Fruit fly (Drosophila melanogaster): Measurements from ENCODE around the gene CG3108.

Gene CG3108

DNA sequence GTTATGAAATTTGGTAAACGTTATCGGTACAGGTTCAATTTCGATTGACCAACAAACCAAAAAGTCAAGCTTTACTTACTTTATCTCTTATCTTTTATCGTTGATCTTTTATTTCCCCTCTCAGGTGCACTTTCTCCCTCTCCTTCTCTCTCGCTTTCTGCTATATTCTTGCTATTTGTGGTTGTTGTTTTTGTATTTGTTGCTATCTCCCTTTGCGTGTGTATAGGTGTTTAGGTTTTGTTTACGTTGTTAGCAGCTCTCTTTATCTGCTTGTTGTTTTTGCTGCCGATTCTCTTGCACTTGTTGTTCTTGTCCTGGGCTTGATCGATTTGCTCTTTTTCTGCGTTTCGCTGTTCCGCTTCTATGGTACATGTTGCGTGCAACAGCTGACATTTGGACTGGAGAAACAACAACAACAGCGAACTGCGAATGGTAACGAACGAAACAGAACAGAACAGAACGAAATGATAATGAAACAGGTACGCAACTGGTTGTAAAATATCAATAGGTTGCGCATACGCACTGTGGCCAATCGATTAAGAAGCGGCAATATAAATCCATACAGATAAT is 37.1 kb downstream of the CG3108 start (continued):
- TF ChIP-seq Trl (optimal IDR thresholded peaks at IDR 0.05) (peak; percentile 22 to 48), Trl (GFP tag; optimal IDR thresholded peaks at IDR 0.05) (no peak), CG4360 (GFP tag; IDR thresholded peaks at IDR 0.05) (peak; percentile 93), Neu2 (GFP tag; optimal IDR thresholded peaks at IDR 0.05; ENCODE audit: borderline replicate concordance) (no peak), her (GFP tag; optimal IDR thresholded peaks at IDR 0.05) (no peak)

dm6 chrX:5741625-5742024 is 39.8 kb downstream of the CG3108 start:
- TF ChIP-seq CG16813 (GFP tag; IDR thresholded peaks at IDR 0.05; ENCODE audit: partially characterized antibody), result no peak
- TF ChIP-seq Med (GFP tag), result peak; percentile 54

dm6 chrX:5737676-5738220 is 43.7 kb downstream of the CG3108 start, which contains the start of gene Snx27:
Gene Snx27, minus strand, starts transcription at chrX:5738031.
- TF ChIP-seq Nf-YA (GFP tag; IDR thresholded peaks at IDR 0.05), result no peak
- peak; percentile 13 for TF ChIP-seq CG2202 (tag; optimal IDR thresholded peaks at IDR 0.05)
- no peak for TF ChIP-seq slp2 (GFP tag; optimal IDR thresholded peaks at IDR 0.05)
- no peak for TF ChIP-seq Kr (GFP tag; optimal IDR thresholded peaks at IDR 0.05)
- TF ChIP-seq CG12942 (GFP tag; optimal IDR thresholded peaks at IDR 0.05), result no peak
- TF ChIP-seq pfk (GFP tag; optimal IDR thresholded peaks at IDR 0.05), result peak; percentile 18
- peak; percentile 5 for TF ChIP-seq CG15479 (GFP tag; optimal IDR thresholded peaks at IDR 0.05)
- peak; percentile 42 for TF ChIP-seq caup (GFP tag; optimal IDR thresholded peaks at IDR 0.05; ENCODE audit: severe bottlenecking)
- peak; percentile 20 for TF ChIP-seq Dip3 (GFP tag; optimal IDR thresholded peaks at IDR 0.05)
- peak; percentile 17 for TF ChIP-seq salm (tag; optimal IDR thresholded peaks at IDR 0.05)
- TF ChIP-seq Dfd (GFP tag; optimal IDR thresholded peaks at IDR 0.05), result no peak
- TF ChIP-seq NFAT (GFP tag; IDR thresholded peaks at IDR 0.05), result peak; percentile 52; the same call in 1 of the 2 replicates
- TF ChIP-seq CG6254 (GFP tag; optimal IDR thresholded peaks at IDR 0.05), result no peak
- peak; percentile 14 for TF ChIP-seq Vsx1 (GFP tag; optimal IDR thresholded peaks at IDR 0.05)
- no peak for TF ChIP-seq Sry-β (GFP tag; optimal IDR thresholded peaks at IDR 0.05)
- TF ChIP-seq CG11695 (GFP tag; IDR thresholded peaks at IDR 0.05), result no peak; the same call in 2 of the 3 replicates
- no peak for TF ChIP-seq hkb (optimal IDR thresholded peaks at IDR 0.05)
- peak; percentile 14; the same call in 1 of the 2 replicates for TF ChIP-seq hkb (GFP tag; IDR thresholded peaks at IDR 0.05)
- peak; percentile 42 for TF ChIP-seq CG30020 (tag; optimal IDR thresholded peaks at IDR 0.05)
- TF ChIP-seq Awh (GFP tag; IDR thresholded peaks at IDR 0.05), result no peak
- TF ChIP-seq ara (GFP tag; IDR thresholded peaks at IDR 0.05), result no peak
- no peak; the same call in 2 of the 3 replicates for TF ChIP-seq gce (GFP tag; IDR thresholded peaks at IDR 0.05)
- TF ChIP-seq corto (GFP tag; optimal IDR thresholded peaks at IDR 0.05), result peak; percentile 26
- TF ChIP-seq NC2α (GFP tag; optimal IDR thresholded peaks at IDR 0.05), result no peak
- TF ChIP-seq CG2116 (GFP tag; optimal IDR thresholded peaks at IDR 0.05), result peak; percentile 93
- TF ChIP-seq sna (GFP tag; IDR thresholded peaks at IDR 0.05; ENCODE audit: partially characterized antibody), result peak; percentile 99
- no peak for TF ChIP-seq CG3838 (GFP tag; optimal IDR thresholded peaks at IDR 0.05)
- TF ChIP-seq ci (GFP tag; IDR thresholded peaks at IDR 0.05), result peak; percentile 70
- TF ChIP-seq Mad (GFP tag; optimal IDR thresholded peaks at IDR 0.05), result peak; percentile 47
- TF ChIP-seq CG10274 (GFP tag; optimal IDR thresholded peaks at IDR 0.05), result no peak
- no peak for TF ChIP-seq CG12104 (GFP tag; optimal IDR thresholded peaks at IDR 0.05)
- TF ChIP-seq inv (GFP tag; IDR thresholded peaks at IDR 0.05; ENCODE audit: partially characterized antibody), result peak; percentile 99
- peak; percentile 45 for TF ChIP-seq CG4617 (GFP tag; optimal IDR thresholded peaks at IDR 0.05; ENCODE audit: borderline replicate concordance)
- no peak for TF ChIP-seq CG10321 (GFP tag; IDR thresholded peaks at IDR 0.05)
- TF ChIP-seq Atf6 (GFP tag; IDR thresholded peaks at IDR 0.05), result 0 out of 2 replicates have a peak, but pooled peaks have one; percentile 8
- peak; percentile 36 for TF ChIP-seq nom (GFP tag; optimal IDR thresholded peaks at IDR 0.05)
- TF ChIP-seq Dbx (GFP tag; IDR thresholded peaks at IDR 0.05), result peak; percentile 84
- no peak for TF ChIP-seq CG4282 (GFP tag; optimal IDR thresholded peaks at IDR 0.05)
- peak; percentile 5 for TF ChIP-seq CG10979 (tag; optimal IDR thresholded peaks at IDR 0.05)
- peak; percentile 25 for TF ChIP-seq CG8388 (GFP tag; optimal IDR thresholded peaks at IDR 0.05)

Data from whole organism, embryonic.